Fruit fly (Drosophila melanogaster) whole organism, adult: Measurements from ENCODE around the gene shi.
A peak's percentile ranks its signal among the peaks of the same experiment; 100 is the strongest.

Experiments used
- CG11617 ChIP-seq: fragments of 200-800 bp; sonication (Bioruptor generic); optimal IDR thresholded peaks from 2 replicates; lab custom pipeline; 2017; ENCODE audit warnings: mild to moderate bottlenecking, missing biosample characterization, missing genetic modification reagents, missing genetic modification characterization
- CG7045 ChIP-seq: fragments of 200-800 bp; sonication (Bioruptor generic); optimal IDR thresholded peaks from 2 replicates; lab custom pipeline; 2017; ENCODE audit warnings: missing biosample characterization, mild to moderate bottlenecking, missing genetic modification characterization
- CG7101 ChIP-seq: fragments of 200-800 bp; sonication (Bioruptor generic); optimal IDR thresholded peaks from 2 replicates; lab custom pipeline; 2018; ENCODE audit warnings: missing biosample characterization, mild to moderate bottlenecking, missing genetic modification characterization, moderate library complexity
- Crg-1 ChIP-seq: fragments of 200-800 bp; sonication (Bioruptor generic); optimal IDR thresholded peaks from 2 replicates; lab custom pipeline; 2016; ENCODE audit warnings: missing biosample characterization, missing genetic modification characterization
- Hr96 ChIP-seq: fragments of 200-800 bp; sonication (Bioruptor generic); optimal IDR thresholded peaks from 2 replicates; lab custom pipeline; 2016; ENCODE audit warnings: missing biosample characterization, missing genetic modification characterization
- kay ChIP-seq: fragments of 200-800 bp; sonication (Bioruptor generic); peaks from one replicate; lab custom pipeline; 2016; ENCODE audit warnings: missing biosample characterization, missing genetic modification characterization, borderline replicate concordance
- pad ChIP-seq: fragments of 200-800 bp; sonication (Bioruptor generic); optimal IDR thresholded peaks from 3 replicates; lab custom pipeline; 2017; ENCODE audit warnings: missing biosample characterization, missing genetic modification characterization, mild to moderate bottlenecking, moderate library complexity, missing genetic modification reagents
- tj ChIP-seq: fragments of 200-800 bp; sonication (Bioruptor generic); optimal IDR thresholded peaks from 3 replicates; lab custom pipeline; 2017; ENCODE audit warnings: missing biosample characterization, mild to moderate bottlenecking, missing genetic modification characterization, moderate library complexity
- toe ChIP-seq: fragments of 200-800 bp; sonication (Bioruptor generic); optimal IDR thresholded peaks from 2 replicates; lab custom pipeline; 2016; ENCODE audit warnings: missing biosample characterization, missing genetic modification characterization

DNA sequence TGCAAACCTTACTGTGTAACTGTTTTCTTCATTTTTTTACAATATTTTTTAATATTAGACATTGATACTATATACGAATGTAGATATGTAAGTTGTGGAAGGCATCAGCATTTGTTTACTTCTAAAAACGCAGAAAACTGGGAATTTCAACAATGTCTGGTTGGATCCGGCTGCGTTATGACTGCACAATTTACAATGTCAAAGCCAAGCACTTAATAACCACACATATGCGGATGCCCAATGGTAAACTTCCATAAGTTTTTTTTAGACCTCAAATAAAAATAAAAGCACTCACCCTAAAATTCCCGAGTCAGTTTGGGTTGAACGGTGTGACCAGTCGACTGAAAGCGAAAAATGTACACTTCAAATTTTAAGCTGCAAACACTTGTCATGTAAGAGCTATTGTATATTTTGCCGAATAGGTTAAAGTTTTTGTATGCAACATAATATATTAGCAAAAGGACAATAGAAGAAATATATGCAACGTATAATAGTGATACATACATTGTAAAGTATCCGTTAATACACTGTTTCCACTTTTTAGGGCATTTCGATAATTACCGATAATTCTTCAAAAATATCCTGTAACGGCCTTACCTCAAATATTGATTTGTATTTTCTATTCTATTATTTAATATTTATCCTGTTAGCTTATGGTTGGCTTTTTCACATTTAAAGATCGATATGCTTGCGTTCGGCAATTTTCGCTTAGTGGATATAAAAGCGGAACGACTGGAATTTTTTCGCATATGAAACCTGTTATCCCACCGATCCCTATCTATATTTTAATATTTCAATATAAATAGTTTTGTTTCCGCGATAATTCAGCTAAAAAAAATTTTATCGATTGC lies 48.4 kb downstream of the shi start, which contains the start of gene Stim:
- TF ChIP-seq kay (GFP tag; lab: Kevin White, UChicago) (peak; percentile 88), tj (GFP tag; lab: Kevin White, UChicago) (no peak), CG7101 (tag; lab: Kevin White, UChicago) (no peak), CG7045 (GFP tag; lab: Kevin White, UChicago) (no peak), Hr96 (GFP tag; lab: Kevin White, UChicago) (no peak), pad (GFP tag; lab: Kevin White, UChicago) (no peak), toe (GFP tag; lab: Kevin White, UChicago) (no peak), Crg-1 (GFP tag; lab: Kevin White, UChicago) (no peak), CG11617 (GFP tag; lab: Kevin White, UChicago) (no peak)
